Worm (Caenorhabditis elegans) whole organism, early embryonic: ENCODE results near the gene R11D1.7.

Experiments
- B0310.2 ChIP-seq: sonication (generic microtip); optimal IDR thresholded peaks from 2 replicates; lab custom pipeline; 2016; ENCODE audit warnings: mild to moderate bottlenecking, missing genetic modification characterization, missing compliant biosample characterization
- F13C5.2 ChIP-seq: sonication (generic microtip); optimal IDR thresholded peaks from 2 replicates; lab custom pipeline; 2017; ENCODE audit warnings: mild to moderate bottlenecking, missing genetic modification characterization, inconsistent platforms, missing compliant biosample characterization
- aly-1 ChIP-seq: sonication (generic microtip); optimal IDR thresholded peaks from 2 replicates; lab custom pipeline; 2016; ENCODE audit warnings: missing genetic modification characterization, missing compliant biosample characterization
- ceh-13 ChIP-seq: fragments of 200-800 bp; sonication (Bioruptor generic); optimal IDR thresholded peaks from 2 replicates; lab custom pipeline; 2018; ENCODE audit warnings: mild to moderate bottlenecking, missing genetic modification characterization, missing compliant biosample characterization
- hmbx-1 ChIP-seq: sonication (generic microtip); optimal IDR thresholded peaks from 2 replicates; lab custom pipeline; 2016; ENCODE audit warnings: mild to moderate bottlenecking, missing genetic modification characterization, missing compliant biosample characterization
- hmg-4 ChIP-seq: fragments of 200-800 bp; sonication (Bioruptor generic); optimal IDR thresholded peaks from 2 replicates; lab custom pipeline; 2018; ENCODE audit warnings: mild to moderate bottlenecking, missing genetic modification characterization, missing compliant biosample characterization
- scrt-1 ChIP-seq: fragments of 200-800 bp; sonication (Bioruptor generic); IDR thresholded peaks from 2 replicates; pipeline ENCODE4 v1.3.6; 2022; ENCODE audit warnings: missing genetic modification characterization, missing compliant biosample characterization
- sea-1 ChIP-seq: fragments of 200-800 bp; sonication (Bioruptor generic); conservative IDR thresholded peaks from 2 replicates; pipeline ENCODE4 v1.3.6; 2022; ENCODE audit warnings: missing genetic modification characterization, missing compliant biosample characterization
- tra-4 ChIP-seq: sonication (generic microtip); optimal IDR thresholded peaks from 2 replicates; lab custom pipeline; 2017; ENCODE audit warnings: missing genetic modification characterization, missing compliant biosample characterization

DNA sequence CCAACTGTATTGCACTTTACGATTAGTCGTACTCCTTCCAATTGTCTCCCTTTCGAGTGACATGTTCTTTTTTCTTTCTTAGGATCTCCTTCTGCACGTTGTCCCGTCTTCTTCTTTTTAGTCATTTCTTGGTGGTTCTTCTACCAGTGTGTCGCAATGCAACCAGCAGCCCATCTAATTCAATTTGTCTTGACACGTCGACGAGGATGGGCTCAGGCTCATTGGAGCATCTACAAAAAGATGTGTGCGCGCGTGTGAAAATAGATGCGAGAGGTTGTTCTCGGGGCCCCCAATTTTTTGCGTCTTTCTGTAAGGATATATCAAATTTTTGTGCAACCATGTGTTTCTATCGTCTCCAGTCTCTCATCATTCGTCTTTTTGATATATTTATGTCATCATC lies 18.2 kb upstream of the R11D1.7 start:
- no peak for TF ChIP-seq F13C5.2
- no peak for TF ChIP-seq hmg-4
- no peak for TF ChIP-seq hmbx-1 (tag; lab: Kevin White, UChicago)
- no peak for TF ChIP-seq sea-1 (GFP tag; lab: Robert Waterston, UW)
- TF ChIP-seq aly-1 (tag; lab: Kevin White, UChicago) = no peak
- TF ChIP-seq scrt-1 (GFP tag; lab: Robert Waterston, UW) = no peak
- no peak for TF ChIP-seq tra-4 (tag; lab: Kevin White, UChicago)
- TF ChIP-seq B0310.2 (tag; lab: Kevin White, UChicago) = no peak
- no peak for TF ChIP-seq ceh-13 (GFP tag; lab: Kevin White, UChicago)
